Worm (Caenorhabditis elegans): ENCODE data around the gene M01F1.4.

DNA sequence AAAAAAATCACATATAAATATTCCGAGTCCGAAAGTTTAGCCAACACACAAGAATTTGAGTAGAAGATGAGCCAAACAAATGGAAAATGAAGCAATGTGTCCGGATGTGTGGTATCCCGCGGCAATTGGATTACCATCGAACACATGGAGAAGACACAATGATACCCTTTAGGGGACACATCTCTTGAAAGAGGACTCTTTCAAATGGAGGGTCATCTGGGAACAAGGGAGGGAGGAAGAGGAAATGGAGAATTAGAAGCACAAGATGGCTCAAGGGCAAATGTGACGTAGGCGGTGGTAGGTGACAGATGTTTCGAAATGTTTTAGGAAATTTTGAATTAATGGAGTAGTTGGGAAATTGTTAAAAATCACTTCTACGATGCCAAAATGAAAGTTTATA is 33.2 kb upstream of the M01F1.4 start:
- TF ChIP-seq pha-4 (GFP tag; IDR thresholded peaks at IDR 0.05) (no peak), pha-4 (tag; optimal IDR thresholded peaks at IDR 0.05) (no peak), D1046.2 (GFP tag; IDR thresholded peaks at IDR 0.05) (no peak), fos-1 (tag; optimal IDR thresholded peaks at IDR 0.05) (no peak), egl-27 (tag; optimal IDR thresholded peaks at IDR 0.05) (no peak), lsy-2 (tag; optimal IDR thresholded peaks at IDR 0.05) (peak in 1 of 2 experiments; percentile 7), ztf-11 (tag; optimal IDR thresholded peaks at IDR 0.05) (no peak), nhr-41 (GFP tag; IDR thresholded peaks at IDR 0.05) (no peak), F26F4.8 (GFP tag; conservative IDR thresholded peaks at IDR 0.05) (no peak), zag-1 (tag; optimal IDR thresholded peaks at IDR 0.05) (no peak), lim-7 (GFP tag; IDR thresholded peaks at IDR 0.05) (no peak)
